Worm (Caenorhabditis elegans): ENCODE results near the gene F32D8.8.

DNA sequence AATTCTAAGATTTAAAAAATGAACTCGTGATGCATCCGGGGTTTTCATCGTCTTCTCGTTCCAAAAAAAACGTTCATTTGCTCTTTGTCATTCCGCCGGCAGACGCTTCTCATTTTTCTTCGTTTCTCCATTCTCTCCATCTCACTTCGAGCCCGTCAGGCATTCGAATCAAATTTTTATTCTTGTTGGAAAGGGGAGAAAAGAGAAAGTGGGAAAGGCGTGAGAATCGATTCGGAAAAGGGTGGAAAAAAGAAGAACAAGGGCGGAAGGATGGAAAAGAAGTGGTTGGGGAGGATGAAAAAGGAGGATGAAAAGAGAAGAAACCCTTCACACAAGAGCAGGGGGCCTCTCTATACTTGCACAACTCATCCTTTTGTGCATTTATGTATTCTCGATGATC, 2.2 kb upstream of the F32D8.8 start:
- no peak for TF ChIP-seq ttx-3 (tag; optimal IDR thresholded peaks at IDR 0.05)
- TF ChIP-seq elt-4 (tag; optimal IDR thresholded peaks at IDR 0.05) = no peak
- TF ChIP-seq dmd-4 (tag; optimal IDR thresholded peaks at IDR 0.05; ENCODE audit: borderline replicate concordance) = no peak
- no peak for TF ChIP-seq pag-3 (tag; optimal IDR thresholded peaks at IDR 0.05; ENCODE audit: borderline replicate concordance)
- TF ChIP-seq ceh-9 (tag; optimal IDR thresholded peaks at IDR 0.05) = no peak
- TF ChIP-seq sdc-2 (tag; optimal IDR thresholded peaks at IDR 0.05) = no peak
- TF ChIP-seq ama-1 (optimal IDR thresholded peaks at IDR 0.05) = no peak
- no peak for TF ChIP-seq rnt-1 (tag; optimal IDR thresholded peaks at IDR 0.05)
- TF ChIP-seq dve-1 (tag; optimal IDR thresholded peaks at IDR 0.05) = no peak
- TF ChIP-seq ets-4 (tag; optimal IDR thresholded peaks at IDR 0.05) = no peak
- TF ChIP-seq lim-6 (tag; optimal IDR thresholded peaks at IDR 0.05) = no peak
